Fruit fly (Drosophila melanogaster) whole organism, embryonic: Measurements from ENCODE around the gene fkh.
A peak's percentile ranks its signal among the peaks of the same experiment; 100 is the strongest.

ENCODE experiments used
- Ada2b ChIP-seq: fragments of 200-800 bp; sonication (Bioruptor generic); IDR thresholded peaks from 2 replicates; pipeline ENCODE4 v1.3.6; 2022; ENCODE audit warnings: missing biosample characterization, missing genetic modification characterization
- CG11695 ChIP-seq: fragments of 200-800 bp; sonication (Bioruptor generic); IDR thresholded peaks from 3 replicates; pipeline ENCODE4 v1.3.6; 2022; ENCODE audit warnings: missing biosample characterization, missing genetic modification characterization
- CG12219 ChIP-seq: fragments of 200-800 bp; sonication (Bioruptor generic); optimal IDR thresholded peaks from 3 replicates; lab custom pipeline; 2018; ENCODE audit warnings: missing biosample characterization, mild to moderate bottlenecking, missing genetic modification characterization
- CG1529 ChIP-seq: fragments of 200-800 bp; sonication (Bioruptor generic); optimal IDR thresholded peaks from 3 replicates; lab custom pipeline; 2018; ENCODE audit warnings: missing biosample characterization, missing genetic modification characterization
- CG15601 ChIP-seq: fragments of 200-800 bp; sonication (Bioruptor generic); optimal IDR thresholded peaks from 3 replicates; lab custom pipeline; 2019; ENCODE audit warnings: missing biosample characterization, mild to moderate bottlenecking, missing genetic modification characterization, moderate library complexity
- CG1603 ChIP-seq: fragments of 200-800 bp; sonication (Bioruptor generic); optimal IDR thresholded peaks from 2 replicates; lab custom pipeline; 2019; ENCODE audit warnings: missing biosample characterization, mild to moderate bottlenecking, missing genetic modification characterization, moderate library complexity
- CG18476 ChIP-seq: fragments of 200-800 bp; sonication (Bioruptor generic); optimal IDR thresholded peaks from 2 replicates; lab custom pipeline; 2016; ENCODE audit warnings: missing biosample characterization, mild to moderate bottlenecking, missing genetic modification characterization
- CG2875 ChIP-seq: fragments of 200-800 bp; sonication (Bioruptor generic); optimal IDR thresholded peaks from 2 replicates; lab custom pipeline; 2017; ENCODE audit warnings: missing biosample characterization, mild to moderate bottlenecking, missing genetic modification characterization, missing genetic modification reagents
- CG30020 ChIP-seq: fragments of 200-800 bp; optimal IDR thresholded peaks from 2 replicates; lab custom pipeline; 2019; ENCODE audit warnings: missing biosample characterization, mild to moderate bottlenecking, missing genetic modification characterization, moderate library complexity
- CG33557 ChIP-seq: fragments of 200-800 bp; sonication (Bioruptor generic); optimal IDR thresholded peaks from 2 replicates; lab custom pipeline; 2019; ENCODE audit warnings: missing biosample characterization, mild to moderate bottlenecking, missing genetic modification characterization, moderate library complexity
- CG3847 ChIP-seq: fragments of 200-800 bp; sonication (Bioruptor generic); IDR thresholded peaks from 2 replicates; pipeline ENCODE4 v1.3.6; 2022; ENCODE audit warnings: missing biosample characterization, missing genetic modification characterization
- CG4360 ChIP-seq: fragments of 200-800 bp; sonication (Bioruptor generic); IDR thresholded peaks from 2 replicates; pipeline ENCODE4 v1.3.6; 2022; ENCODE audit warnings: missing biosample characterization, missing genetic modification characterization
- CG7556 ChIP-seq: fragments of 200-800 bp; sonication (Bioruptor generic); optimal IDR thresholded peaks from 2 replicates; lab custom pipeline; 2017; ENCODE audit warnings: missing biosample characterization, mild to moderate bottlenecking, missing genetic modification characterization
- CG8359 ChIP-seq: fragments of 200-800 bp; sonication (Bioruptor generic); optimal IDR thresholded peaks from 2 replicates; lab custom pipeline; 2017; ENCODE audit warnings: missing biosample characterization, mild to moderate bottlenecking, missing genetic modification characterization, borderline replicate concordance
- CG8924 ChIP-seq: fragments of 200-800 bp; optimal IDR thresholded peaks from 3 replicates; lab custom pipeline; 2019; ENCODE audit warnings: missing biosample characterization, mild to moderate bottlenecking, missing genetic modification characterization, moderate library complexity
- CG9817 ChIP-seq: fragments of 200-800 bp; sonication (Bioruptor generic); optimal IDR thresholded peaks from 2 replicates; lab custom pipeline; 2018; ENCODE audit warnings: missing biosample characterization, mild to moderate bottlenecking, missing genetic modification characterization, moderate library complexity
- Dbx ChIP-seq: fragments of 200-800 bp; sonication (Bioruptor generic); IDR thresholded peaks from 3 replicates; pipeline ENCODE4 v1.3.6; 2022; ENCODE audit warnings: missing biosample characterization, missing genetic modification characterization
- Dp ChIP-seq: fragments of 200-800 bp; sonication (Bioruptor generic); optimal IDR thresholded peaks from 2 replicates; lab custom pipeline; 2018; ENCODE audit warnings: missing biosample characterization, mild to moderate bottlenecking, missing genetic modification characterization, moderate library complexity
- Dref ChIP-seq: fragments of 200-800 bp; sonication (Bioruptor generic); IDR thresholded peaks from 2 replicates; pipeline ENCODE4 v1.3.6; 2022; ENCODE audit warnings: missing biosample characterization, missing genetic modification characterization
- E2f2 ChIP-seq: fragments of 200-800 bp; sonication (Bioruptor generic); IDR thresholded peaks from 2 replicates; pipeline ENCODE4 v1.3.6; 2022; ENCODE audit warnings: missing biosample characterization, missing genetic modification characterization
- Ets65A ChIP-seq: fragments of 200-800 bp; sonication (Bioruptor generic); peaks from one replicate; lab custom pipeline; 2016; ENCODE audit warnings: missing biosample characterization, missing genetic modification characterization
- Gug ChIP-seq: fragments of 200-800 bp; sonication (Bioruptor generic); IDR thresholded peaks from 4 replicates; pipeline ENCODE4 v1.3.6; 2022; ENCODE audit warnings: missing biosample characterization, missing genetic modification characterization
- Hr39 ChIP-seq: fragments of >200 bp; optimal IDR thresholded peaks from 2 replicates; lab custom pipeline; 2017
- MTF-1 ChIP-seq: fragments of 200-800 bp; sonication (Bioruptor generic); optimal IDR thresholded peaks from 2 replicates; lab custom pipeline; 2018; ENCODE audit warnings: missing biosample characterization, mild to moderate bottlenecking, missing genetic modification characterization, borderline replicate concordance
- Myb ChIP-seq: fragments of 200-800 bp; sonication (Bioruptor generic); optimal IDR thresholded peaks from 2 replicates; lab custom pipeline; 2016; ENCODE audit warnings: missing biosample characterization, missing genetic modification characterization
- NK7.1 ChIP-seq: fragments of 200-800 bp; sonication (Bioruptor generic); optimal IDR thresholded peaks from 3 replicates; lab custom pipeline; 2016; ENCODE audit warnings: missing biosample characterization, missing genetic modification characterization
- Nf-YA ChIP-seq: fragments of 200-800 bp; sonication (Bioruptor generic); IDR thresholded peaks from 2 replicates; pipeline ENCODE4 v1.3.6; 2022; ENCODE audit warnings: missing biosample characterization, missing genetic modification characterization
- Ptx1 ChIP-seq: fragments of 200-800 bp; sonication (Bioruptor generic); IDR thresholded peaks from 2 replicates; pipeline ENCODE4 v1.3.6; 2022; ENCODE audit warnings: missing biosample characterization, missing genetic modification characterization
- Vsx1 ChIP-seq: fragments of 200-800 bp; sonication (Bioruptor generic); optimal IDR thresholded peaks from 2 replicates; lab custom pipeline; 2017; ENCODE audit warnings: missing biosample characterization, mild to moderate bottlenecking, missing genetic modification characterization, missing genetic modification reagents
- caup ChIP-seq: fragments of 200-800 bp; sonication (Bioruptor generic); optimal IDR thresholded peaks from 3 replicates; lab custom pipeline; 2017; ENCODE audit warnings: missing biosample characterization, mild to moderate bottlenecking, missing genetic modification characterization, moderate library complexity; ENCODE audit not compliant: severe bottlenecking
- croc ChIP-seq: fragments of 200-800 bp; sonication (Bioruptor generic); conservative IDR thresholded peaks from 3 replicates; pipeline ENCODE4 v1.3.6; 2022; ENCODE audit warnings: missing biosample characterization, missing genetic modification characterization
- dm ChIP-seq: fragments of 200-800 bp; sonication (Bioruptor generic); optimal IDR thresholded peaks from 3 replicates; lab custom pipeline; 2016; ENCODE audit warnings: missing biosample characterization, missing genetic modification characterization
- dmrt11E ChIP-seq: fragments of 200-800 bp; sonication (Bioruptor generic); optimal IDR thresholded peaks from 3 replicates; lab custom pipeline; 2018; ENCODE audit warnings: missing biosample characterization, mild to moderate bottlenecking, missing genetic modification characterization, moderate library complexity
- esg ChIP-seq: fragments of 200-800 bp; sonication (Bioruptor generic); conservative IDR thresholded peaks from 2 replicates; pipeline ENCODE4 v1.3.6; 2022; ENCODE audit warnings: missing biosample characterization, missing genetic modification characterization
- eyg ChIP-seq: fragments of 200-800 bp; sonication (Bioruptor generic); optimal IDR thresholded peaks from 3 replicates; lab custom pipeline; 2016; ENCODE audit warnings: missing biosample characterization, missing genetic modification characterization
- fd96Cb ChIP-seq: fragments of 200-800 bp; sonication (Bioruptor generic); optimal IDR thresholded peaks from 2 replicates; lab custom pipeline; 2018; ENCODE audit warnings: missing biosample characterization, mild to moderate bottlenecking, missing genetic modification characterization, moderate library complexity
- gsb-n ChIP-seq: fragments of 200-800 bp; sonication (Bioruptor generic); optimal IDR thresholded peaks from 3 replicates; lab custom pipeline; 2018; ENCODE audit warnings: missing biosample characterization, mild to moderate bottlenecking, missing genetic modification characterization
- ham ChIP-seq: fragments of 200-800 bp; sonication (Bioruptor generic); IDR thresholded peaks from 2 replicates; pipeline ENCODE4 v1.3.6; 2022; ENCODE audit warnings: missing biosample characterization, missing genetic modification characterization
- jing ChIP-seq: fragments of 200-800 bp; sonication (Bioruptor generic); optimal IDR thresholded peaks from 2 replicates; lab custom pipeline; 2018; ENCODE audit warnings: missing biosample characterization, mild to moderate bottlenecking, missing genetic modification characterization
- mld ChIP-seq: fragments of 200-800 bp; sonication (Bioruptor generic); IDR thresholded peaks from 3 replicates; pipeline ENCODE4 v1.3.6; 2022; ENCODE audit warnings: missing biosample characterization, missing genetic modification characterization; ENCODE audit not compliant: partially characterized antibody
- nmo ChIP-seq: fragments of 200-800 bp; sonication (Bioruptor generic); optimal IDR thresholded peaks from 2 replicates; lab custom pipeline; 2018; ENCODE audit warnings: missing biosample characterization, mild to moderate bottlenecking, missing genetic modification characterization, moderate library complexity
- org-1 ChIP-seq: fragments of 200-800 bp; sonication (Bioruptor generic); optimal IDR thresholded peaks from 2 replicates; lab custom pipeline; 2017; ENCODE audit warnings: missing biosample characterization, missing genetic modification characterization
- repo ChIP-seq: fragments of 200-800 bp; sonication (Bioruptor generic); optimal IDR thresholded peaks from 2 replicates; lab custom pipeline; 2016; ENCODE audit warnings: missing biosample characterization, missing genetic modification characterization
- rib ChIP-seq: fragments of 200-800 bp; sonication (Bioruptor generic); IDR thresholded peaks from 2 replicates; pipeline ENCODE4 v1.3.6; 2022; ENCODE audit warnings: missing biosample characterization, missing genetic modification characterization
- slp2 ChIP-seq: fragments of 200-800 bp; sonication (Bioruptor generic); optimal IDR thresholded peaks from 2 replicates; lab custom pipeline; 2016; ENCODE audit warnings: missing biosample characterization, missing genetic modification characterization
- tna ChIP-seq: fragments of 200-800 bp; sonication (Bioruptor generic); IDR thresholded peaks from 2 replicates; pipeline ENCODE4 v1.3.6; 2022; ENCODE audit warnings: missing biosample characterization, missing genetic modification characterization; ENCODE audit not compliant: partially characterized antibody
- toy ChIP-seq: fragments of 200-800 bp; sonication (Bioruptor generic); IDR thresholded peaks from 2 replicates; pipeline ENCODE4 v1.3.6; 2022; ENCODE audit warnings: missing biosample characterization, missing genetic modification characterization
- trem ChIP-seq: fragments of 200-800 bp; optimal IDR thresholded peaks from 3 replicates; lab custom pipeline; 2019; ENCODE audit warnings: missing biosample characterization, mild to moderate bottlenecking, missing genetic modification characterization, moderate library complexity
- wor ChIP-seq: fragments of 200-800 bp; sonication (Bioruptor generic); IDR thresholded peaks from 2 replicates; pipeline ENCODE4 v1.3.6; 2022; ENCODE audit warnings: missing biosample characterization, missing genetic modification characterization

The fkh gene

DNA sequence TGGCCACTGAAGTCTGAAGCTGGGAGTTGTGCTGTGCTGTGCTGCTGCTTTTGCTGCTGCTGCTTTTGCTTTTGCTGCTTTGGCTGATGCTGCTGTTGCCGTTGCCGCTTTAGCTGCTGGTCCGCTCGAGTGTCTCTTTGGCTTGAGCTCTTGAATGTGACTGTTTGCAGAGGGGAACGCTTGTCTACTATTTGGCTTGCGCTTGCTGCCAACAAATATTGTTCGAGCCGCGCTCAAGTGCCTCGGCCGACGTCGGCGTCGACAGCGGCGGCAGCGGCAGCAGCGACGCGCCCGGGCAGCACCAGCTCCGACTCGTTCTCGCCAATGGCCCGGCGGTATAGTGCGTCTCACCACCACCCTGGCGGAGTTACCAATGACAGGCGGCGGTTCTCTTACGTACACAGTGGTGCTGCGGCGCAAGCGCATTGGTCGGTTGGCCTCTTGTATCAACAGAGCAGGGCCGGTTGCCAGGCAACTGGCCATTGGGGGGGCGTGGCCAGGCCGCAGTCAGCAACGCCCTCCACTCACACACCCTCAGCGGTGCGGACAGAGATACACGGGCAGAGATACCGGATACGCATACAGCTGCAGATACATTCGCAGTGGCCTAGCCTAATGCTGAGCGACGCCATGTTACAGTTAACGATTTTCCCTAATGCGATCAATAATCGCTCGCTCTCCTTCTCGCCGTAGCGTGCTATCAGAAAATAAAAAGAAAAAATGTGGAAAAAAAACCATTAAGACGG, at the start of gene fkh (continued):
- TF ChIP-seq mld (GFP tag; lab: Robert Waterston, UW) (no peak), ham (GFP tag; lab: Robert Waterston, UW) (peak; percentile 61; the same call in 1 of the 2 replicates), CG4360 (GFP tag; lab: Robert Waterston, UW) (peak; percentile 75), CG2875 (peak; percentile 98), CG7556 (GFP tag; lab: Kevin White, UChicago) (peak; percentile 93), Ets65A (GFP tag; lab: Kevin White, UChicago) (peak; percentile 89), croc (GFP tag; lab: Robert Waterston, UW) (no peak; the same call in 2 of the 3 replicates), CG33557 (peak; percentile 93), slp2 (GFP tag; lab: Kevin White, UChicago) (peak; percentile 84), CG3847 (peak; percentile 53; the same call in 1 of the 2 replicates), dmrt11E (peak; percentile 52), Hr39 (lab: Kevin White, UChicago) (no peak), tna (GFP tag; lab: Robert Waterston, UW) (no peak), eyg (GFP tag; lab: Kevin White, UChicago) (peak; percentile 93), NK7.1 (GFP tag; lab: Kevin White, UChicago) (peak; percentile 94), CG12219 (GFP tag; lab: Kevin White, UChicago) (peak; percentile 85), dm (GFP tag; lab: Kevin White, UChicago) (peak; percentile 69), CG1603 (tag; lab: Kevin White, UChicago) (peak; percentile 73), CG15601 (peak; percentile 91), CG11695 (GFP tag; lab: Robert Waterston, UW) (peak; percentile 85), wor (GFP tag; lab: Robert Waterston, UW) (no peak), rib (peak; percentile 92), Dref (no peak; the same call in 1 of the 2 replicates), CG8359 (peak; percentile 83), gsb-n (peak; percentile 83), Ada2b (GFP tag; lab: Robert Waterston, UW) (no peak; the same call in 1 of the 2 replicates), Gug (GFP tag; lab: Robert Waterston, UW) (no peak), CG30020 (no peak), org-1 (GFP tag; lab: Kevin White, UChicago) (peak; percentile 97), E2f2 (peak; percentile 72; the same call in 1 of the 2 replicates), CG18476 (GFP tag; lab: Kevin White, UChicago) (peak; percentile 92), Vsx1 (GFP tag; lab: Kevin White, UChicago) (peak; percentile 97), fd96Cb (peak; percentile 33), Nf-YA (GFP tag; lab: Robert Waterston, UW) (peak; percentile 99), Ptx1 (peak; percentile 32; the same call in 1 of the 2 replicates), Dbx (GFP tag; lab: Robert Waterston, UW) (peak; percentile 93), esg (GFP tag; lab: Robert Waterston, UW) (no peak), Myb (GFP tag; lab: Kevin White, UChicago) (peak; percentile 77), Dp (GFP tag; lab: Kevin White, UChicago) (peak; percentile 9), MTF-1 (peak; percentile 96), nmo (GFP tag; lab: Kevin White, UChicago) (peak; percentile 25), repo (GFP tag; lab: Kevin White, UChicago) (peak; percentile 91), toy (0 out of 2 replicates have a peak, but pooled peaks have one; percentile 17), CG8924 (tag; lab: Kevin White, UChicago) (peak; percentile 57), CG9817 (tag; lab: Kevin White, UChicago) (peak; percentile 49), CG1529 (GFP tag; lab: Kevin White, UChicago) (peak; percentile 92), trem (peak; percentile 34), jing (peak; percentile 67), caup (GFP tag; lab: Kevin White, UChicago) (peak; percentile 99)
